Worm (Caenorhabditis elegans) whole organism, early embryonic: ENCODE results near the gene set-8.

Source experiments
- B0310.2 ChIP-seq: sonication (generic microtip); optimal IDR thresholded peaks from 2 replicates; lab custom pipeline; 2016; ENCODE audit warnings: mild to moderate bottlenecking, missing genetic modification characterization, missing compliant biosample characterization
- ets-7 ChIP-seq: sonication (generic microtip); optimal IDR thresholded peaks from 2 replicates; lab custom pipeline; 2016; ENCODE audit warnings: missing genotype, missing genetic modification characterization, missing compliant biosample characterization

DNA sequence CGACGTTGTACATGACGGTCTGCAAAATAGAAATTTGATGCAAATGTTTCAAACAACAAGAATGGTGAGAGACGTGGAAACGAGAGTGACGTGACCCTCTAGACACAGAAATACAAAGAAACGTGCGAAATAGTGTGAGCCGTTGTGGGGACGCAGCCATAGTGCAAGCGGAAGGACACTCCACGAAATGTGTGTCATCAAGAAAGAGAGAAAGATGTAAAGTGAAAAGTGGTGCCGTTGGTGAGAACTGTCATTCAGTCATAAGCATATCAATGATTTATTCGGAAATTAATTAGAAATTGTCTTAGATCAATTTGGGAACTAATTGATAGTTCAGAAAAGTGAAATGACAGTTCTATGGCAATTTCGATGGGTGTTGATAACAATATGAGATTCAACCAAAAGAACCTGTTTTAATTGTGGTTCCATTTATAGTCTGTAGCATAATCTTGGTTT is 26.6 kb upstream of the set-8 start, which contains the start of gene C29F7.3:
- TF ChIP-seq ets-7 (tag; lab: Kevin White, UChicago) (no peak), B0310.2 (tag; lab: Kevin White, UChicago) (no peak)
